Fruit fly (Drosophila melanogaster) whole organism, prepupa: ENCODE data around the gene CG13675.

Experiments used
- Blimp-1 ChIP-seq: fragments of 200-800 bp; sonication (Bioruptor generic); optimal IDR thresholded peaks from 3 replicates; lab custom pipeline; 2017; ENCODE audit warnings: missing biosample characterization, missing genetic modification characterization, mild to moderate bottlenecking, moderate library complexity, missing genetic modification reagents
- CG10669 ChIP-seq: fragments of 200-800 bp; sonication (Bioruptor generic); optimal IDR thresholded peaks from 3 replicates; lab custom pipeline; 2018; ENCODE audit warnings: missing biosample characterization, mild to moderate bottlenecking, missing genetic modification characterization, moderate library complexity
- CG11762 ChIP-seq: fragments of 200-800 bp; sonication (Bioruptor generic); optimal IDR thresholded peaks from 3 replicates; lab custom pipeline; 2016; ENCODE audit warnings: missing biosample characterization, missing genetic modification characterization; ENCODE audit not compliant: insufficient read depth
- CG11902 ChIP-seq: fragments of 200-800 bp; sonication (Bioruptor generic); optimal IDR thresholded peaks from 3 replicates; lab custom pipeline; 2016; ENCODE audit warnings: missing biosample characterization, missing genetic modification characterization
- CG15336 ChIP-seq: fragments of 200-800 bp; sonication (Bioruptor generic); IDR thresholded peaks from 2 replicates; pipeline ENCODE4 v1.3.6; 2022; ENCODE audit warnings: missing biosample characterization, missing genetic modification characterization
- CG1621 ChIP-seq: fragments of 200-800 bp; sonication (Bioruptor generic); optimal IDR thresholded peaks from 3 replicates; lab custom pipeline; 2018; ENCODE audit warnings: missing biosample characterization, mild to moderate bottlenecking, missing genetic modification characterization
- CG16779 ChIP-seq: fragments of 200-800 bp; sonication (Bioruptor generic); optimal IDR thresholded peaks from 3 replicates; lab custom pipeline; 2017; ENCODE audit warnings: missing biosample characterization, mild to moderate bottlenecking, missing genetic modification characterization
- CG31627 ChIP-seq: fragments of 200-800 bp; sonication (Bioruptor generic); optimal IDR thresholded peaks from 3 replicates; lab custom pipeline; 2016; ENCODE audit warnings: missing biosample characterization, missing genetic modification characterization
- CG32006 ChIP-seq: fragments of 200-800 bp; sonication (Bioruptor generic); optimal IDR thresholded peaks from 3 replicates; lab custom pipeline; 2017; ENCODE audit warnings: missing biosample characterization, mild to moderate bottlenecking, missing genetic modification characterization
- CG34406 ChIP-seq: fragments of 200-800 bp; sonication (Bioruptor generic); optimal IDR thresholded peaks from 3 replicates; lab custom pipeline; 2016; ENCODE audit warnings: missing biosample characterization, missing genetic modification characterization
- CG3919 ChIP-seq: fragments of 200-800 bp; sonication (Bioruptor generic); optimal IDR thresholded peaks from 3 replicates; lab custom pipeline; 2016; ENCODE audit warnings: missing biosample characterization, missing genetic modification characterization
- CG4318 ChIP-seq: fragments of 200-800 bp; sonication (Bioruptor generic); optimal IDR thresholded peaks from 3 replicates; lab custom pipeline; 2017; ENCODE audit warnings: missing biosample characterization, mild to moderate bottlenecking, missing genetic modification characterization
- CG6163 ChIP-seq: fragments of 200-800 bp; sonication (Bioruptor generic); IDR thresholded peaks from 3 replicates; pipeline ENCODE4 v1.3.6; 2022; ENCODE audit warnings: missing biosample characterization, missing genetic modification characterization
- CG6792 ChIP-seq: fragments of 200-800 bp; sonication (Bioruptor generic); optimal IDR thresholded peaks from 3 replicates; lab custom pipeline; 2016; ENCODE audit warnings: missing biosample characterization, missing genetic modification characterization
- CG6808 ChIP-seq: fragments of 200-800 bp; sonication (Bioruptor generic); optimal IDR thresholded peaks from 3 replicates; lab custom pipeline; 2017; ENCODE audit warnings: missing biosample characterization, missing genetic modification characterization, mild to moderate bottlenecking, moderate library complexity, missing genetic modification reagents
- CG6854 ChIP-seq: fragments of 200-800 bp; sonication (Bioruptor generic); optimal IDR thresholded peaks from 2 replicates; lab custom pipeline; 2017; ENCODE audit warnings: missing biosample characterization, mild to moderate bottlenecking, missing genetic modification characterization
- CG7368 ChIP-seq: fragments of 200-800 bp; sonication (Bioruptor generic); optimal IDR thresholded peaks from 3 replicates; lab custom pipeline; 2016; ENCODE audit warnings: missing biosample characterization, missing genetic modification characterization
- CG8119 ChIP-seq: fragments of 200-800 bp; sonication (Bioruptor generic); IDR thresholded peaks from 3 replicates; pipeline ENCODE4 v1.3.6; 2022; ENCODE audit warnings: missing biosample characterization, missing genetic modification characterization
- CG8319 ChIP-seq: fragments of 200-800 bp; sonication (Bioruptor generic); optimal IDR thresholded peaks from 3 replicates; lab custom pipeline; 2016; ENCODE audit warnings: missing biosample characterization, missing genetic modification characterization
- CG8632 ChIP-seq: fragments of 200-800 bp; sonication (Bioruptor generic); optimal IDR thresholded peaks from 3 replicates; lab custom pipeline; 2016; ENCODE audit warnings: missing biosample characterization, missing genetic modification characterization
- Eip75B ChIP-seq: fragments of 200-800 bp; sonication (Bioruptor generic); optimal IDR thresholded peaks from 3 replicates; lab custom pipeline; 2016; ENCODE audit warnings: missing biosample characterization, missing genetic modification characterization
- Eip78C ChIP-seq: fragments of 200-800 bp; sonication (Bioruptor generic); peaks from one replicate; lab custom pipeline; 2016; ENCODE audit warnings: missing biosample characterization, missing genetic modification characterization
- Eip93F ChIP-seq: fragments of 200-800 bp; sonication (Bioruptor generic); optimal IDR thresholded peaks from 2 replicates; lab custom pipeline; 2016; ENCODE audit warnings: missing biosample characterization, mild to moderate bottlenecking, missing genetic modification characterization
- Ets21C ChIP-seq: fragments of 200-800 bp; sonication (Bioruptor generic); optimal IDR thresholded peaks from 3 replicates; lab custom pipeline; 2016; ENCODE audit warnings: missing biosample characterization, missing genetic modification characterization
- Gug ChIP-seq: fragments of 200-800 bp; sonication (Bioruptor generic); IDR thresholded peaks from 2 replicates; pipeline ENCODE4 v1.3.6; 2022; ENCODE audit warnings: missing biosample characterization, missing genetic modification characterization
- Hr38 ChIP-seq: sonication (Bioruptor generic); optimal IDR thresholded peaks from 2 replicates; lab custom pipeline; 2016; ENCODE audit warnings: missing biosample characterization, missing genetic modification characterization
- Hr39 ChIP-seq: fragments of 200-800 bp; sonication (Bioruptor generic); optimal IDR thresholded peaks from 2 replicates; lab custom pipeline; 2016; ENCODE audit warnings: missing biosample characterization, missing genetic modification characterization
- OdsH ChIP-seq: fragments of 200-800 bp; sonication (Bioruptor generic); optimal IDR thresholded peaks from 3 replicates; lab custom pipeline; 2016; ENCODE audit warnings: missing biosample characterization, missing genetic modification characterization
- Smox ChIP-seq: fragments of 200-800 bp; sonication (Bioruptor generic); optimal IDR thresholded peaks from 3 replicates; lab custom pipeline; 2016; ENCODE audit warnings: missing biosample characterization, missing genetic modification characterization
- Sox102F ChIP-seq: fragments of 200-800 bp; sonication (Bioruptor generic); optimal IDR thresholded peaks from 2 replicates; lab custom pipeline; 2016; ENCODE audit warnings: missing biosample characterization, mild to moderate bottlenecking, missing genetic modification characterization
- Sox14 ChIP-seq: fragments of 200-800 bp; sonication (Bioruptor generic); optimal IDR thresholded peaks from 3 replicates; lab custom pipeline; 2016; ENCODE audit warnings: missing biosample characterization, missing genetic modification characterization
- Sox15 ChIP-seq: fragments of 200-800 bp; sonication (Bioruptor generic); optimal IDR thresholded peaks from 3 replicates; lab custom pipeline; 2016; ENCODE audit warnings: missing biosample characterization, missing genetic modification characterization
- achi ChIP-seq: fragments of 200-800 bp; sonication (Bioruptor generic); optimal IDR thresholded peaks from 3 replicates; lab custom pipeline; 2016; ENCODE audit warnings: missing biosample characterization, missing genetic modification characterization
- cyc ChIP-seq: fragments of 200-800 bp; sonication (Bioruptor generic); optimal IDR thresholded peaks from 3 replicates; lab custom pipeline; 2016; ENCODE audit warnings: missing biosample characterization, missing genetic modification characterization
- dsx ChIP-seq: fragments of 200-800 bp; optimal IDR thresholded peaks from 3 replicates; lab custom pipeline; 2019; ENCODE audit warnings: missing biosample characterization, mild to moderate bottlenecking, missing genetic modification characterization, moderate library complexity; ENCODE audit not compliant: poor library complexity, severe bottlenecking
- eg ChIP-seq: fragments of 200-800 bp; sonication (Bioruptor generic); IDR thresholded peaks from 3 replicates; pipeline ENCODE4 v1.3.6; 2022; ENCODE audit warnings: missing biosample characterization, missing genetic modification characterization
- esn ChIP-seq: fragments of 200-800 bp; sonication (Bioruptor generic); optimal IDR thresholded peaks from 2 replicates; lab custom pipeline; 2016; ENCODE audit warnings: missing biosample characterization, mild to moderate bottlenecking, missing genetic modification characterization, moderate library complexity
- fkh ChIP-seq: fragments of 200-800 bp; sonication (Bioruptor generic); optimal IDR thresholded peaks from 3 replicates; lab custom pipeline; 2017; ENCODE audit warnings: missing biosample characterization, mild to moderate bottlenecking, missing genetic modification characterization, moderate library complexity
- lz ChIP-seq: fragments of 200-800 bp; sonication (Bioruptor generic); optimal IDR thresholded peaks from 3 replicates; lab custom pipeline; 2016; ENCODE audit warnings: missing biosample characterization, missing genetic modification characterization
- pdm3 ChIP-seq: fragments of 200-800 bp; sonication (Bioruptor generic); optimal IDR thresholded peaks from 3 replicates; lab custom pipeline; 2016; ENCODE audit warnings: missing biosample characterization, missing genetic modification characterization
- salr ChIP-seq, 2 experiments: fragments of 200-800 bp; sonication (Bioruptor generic); optimal IDR thresholded peaks; 3 replicates each; lab custom pipeline; 2016 to 2018; ENCODE audit warnings: missing biosample characterization in 2 of 2, missing genetic modification characterization in 2 of 2, mild to moderate bottlenecking in 1 of 2
- ss ChIP-seq, 2 experiments: fragments of 200-800 bp; sonication (Bioruptor generic); optimal IDR thresholded peaks; 2 replicates in 1 of 2; 3 replicates in 1 of 2; lab custom pipeline; 2017 to 2018; ENCODE audit warnings: mild to moderate bottlenecking in 2 of 2, missing biosample characterization in 2 of 2, missing genetic modification characterization in 2 of 2, moderate library complexity in 1 of 2
- svp ChIP-seq: fragments of 200-800 bp; sonication (Bioruptor generic); peaks from one replicate; lab custom pipeline; 2016; ENCODE audit warnings: missing biosample characterization, missing genetic modification characterization
- topi ChIP-seq: fragments of 200-800 bp; sonication (Bioruptor generic); optimal IDR thresholded peaks from 3 replicates; lab custom pipeline; 2016; ENCODE audit warnings: missing biosample characterization, missing genetic modification characterization
- vri ChIP-seq: fragments of 200-800 bp; sonication (Bioruptor generic); optimal IDR thresholded peaks from 3 replicates; lab custom pipeline; 2016; ENCODE audit warnings: missing biosample characterization, mild to moderate bottlenecking, missing genetic modification characterization

Gene CG13675

dm6 chr3L:8121590-8121989 lies 43.7 kb downstream of the CG13675 start, which contains the start of gene ldbr:
Gene ldbr, plus strand, starts transcription at chr3L:8121827.
- peak; percentile 41 for TF ChIP-seq vri
- TF ChIP-seq CG11902 (GFP tag; lab: Kevin White, UChicago): no peak
- peak; percentile 50 for TF ChIP-seq esn (GFP tag; lab: Kevin White, UChicago)
- TF ChIP-seq OdsH (GFP tag; lab: Kevin White, UChicago): no peak
- TF ChIP-seq fkh (GFP tag; lab: Kevin White, UChicago): peak; percentile 91
- TF ChIP-seq Hr38 (GFP tag; lab: Kevin White, UChicago): no peak

- TF ChIP-seq CG15336 (GFP tag; lab: Robert Waterston, UW) (0 out of 2 replicates have a peak, but pooled peaks have one; percentile 15), svp (GFP tag; lab: Kevin White, UChicago) (no peak)
These were observed 48.5 kb downstream of the CG13675 start for dm6 chr3L:8116809-8117208.

dm6 chr3L:8115864-8116528 lies 49.3 kb downstream of the CG13675 start, which contains the start of the genes Arp3 and msk:
Gene Arp3, minus strand, starts transcription at chr3L:8115902.
Gene msk, plus strand, starts transcription at chr3L:8116179.
- TF ChIP-seq dsx (GFP tag; lab: Kevin White, UChicago) (no peak), Eip75B (GFP tag; lab: Kevin White, UChicago) (no peak), CG6808 (GFP tag; lab: Kevin White, UChicago) (no peak), Smox (no peak), cyc (peak; percentile 85), CG3919 (GFP tag; lab: Kevin White, UChicago) (peak; percentile 83), Gug (GFP tag; lab: Robert Waterston, UW) (0 out of 2 replicates have a peak, but pooled peaks have one; percentile 19), CG11762 (GFP tag; lab: Kevin White, UChicago) (peak; percentile 39), salr (GFP tag; optimal IDR thresholded peaks at IDR 0.05; lab: Kevin White, UChicago) (peak in 1 of 2 experiments; percentile 39), CG6854 (GFP tag; lab: Kevin White, UChicago) (no peak), CG7368 (GFP tag; lab: Kevin White, UChicago) (peak; percentile 67), esn (GFP tag; lab: Kevin White, UChicago) (peak; percentile 78), CG8119 (peak; percentile 26; the same call in 1 of the 3 replicates), achi (GFP tag; lab: Kevin White, UChicago) (peak; percentile 80), eg (GFP tag; lab: Robert Waterston, UW) (0 out of 3 replicates have a peak, but pooled peaks have one; percentile 41), Sox15 (GFP tag; lab: Kevin White, UChicago) (peak; percentile 64), Hr38 (GFP tag; lab: Kevin White, UChicago) (peak; percentile 27), CG16779 (tag; lab: Kevin White, UChicago) (no peak), CG32006 (GFP tag; lab: Kevin White, UChicago) (no peak), vri (no peak), Blimp-1 (GFP tag; lab: Kevin White, UChicago) (no peak), CG1621 (tag; lab: Kevin White, UChicago) (peak; percentile 46), pdm3 (GFP tag; lab: Kevin White, UChicago) (no peak), topi (GFP tag; lab: Kevin White, UChicago) (peak; percentile 78), Sox102F (no peak), CG8632 (peak; percentile 26), CG8319 (GFP tag; lab: Kevin White, UChicago) (peak; percentile 45), OdsH (GFP tag; lab: Kevin White, UChicago) (no peak), CG10669 (no peak), ss (GFP tag; optimal IDR thresholded peaks at IDR 0.05; lab: Kevin White, UChicago) (no peak), Ets21C (GFP tag; lab: Kevin White, UChicago) (no peak), svp (GFP tag; lab: Kevin White, UChicago) (no peak), CG4318 (no peak), Eip78C (no peak), CG34406 (GFP tag; lab: Kevin White, UChicago) (peak; percentile 61), CG31627 (GFP tag; lab: Kevin White, UChicago) (peak; percentile 86), CG15336 (GFP tag; lab: Robert Waterston, UW) (no peak), Eip93F (GFP tag; lab: Kevin White, UChicago) (no peak), lz (GFP tag; lab: Kevin White, UChicago) (peak; percentile 80), fkh (GFP tag; lab: Kevin White, UChicago) (no peak), Sox14 (GFP tag; lab: Kevin White, UChicago) (peak; percentile 82), CG6792 (GFP tag; lab: Kevin White, UChicago) (peak; percentile 67), Hr39 (GFP tag; lab: Kevin White, UChicago) (no peak), CG6163 (GFP tag; lab: Robert Waterston, UW) (peak; percentile 56; the same call in 2 of the 3 replicates)
